Worm (Caenorhabditis elegans) whole organism, late embryonic: ENCODE data around the gene cwp-5.

Experiments
- F13H6.1 ChIP-seq: sonication (generic microtip); optimal IDR thresholded peaks from 2 replicates; lab custom pipeline; 2016; ENCODE audit warnings: missing genetic modification characterization, missing compliant biosample characterization
- ceh-45 ChIP-seq: fragments of 200-800 bp; sonication (Bioruptor generic); IDR thresholded peaks from 2 replicates; pipeline ENCODE4 v1.3.6; 2022; ENCODE audit warnings: missing genetic modification reagents, missing genetic modification characterization, missing compliant biosample characterization
- ceh-9 ChIP-seq: sonication (generic microtip); optimal IDR thresholded peaks from 2 replicates; lab custom pipeline; 2016; ENCODE audit warnings: mild to moderate bottlenecking, missing genetic modification characterization, inconsistent platforms, missing compliant biosample characterization
- dmd-4 ChIP-seq: sonication (generic microtip); optimal IDR thresholded peaks from 2 replicates; lab custom pipeline; 2016; ENCODE audit warnings: borderline replicate concordance, missing genetic modification characterization, missing compliant biosample characterization
- dve-1 ChIP-seq: sonication (generic microtip); optimal IDR thresholded peaks from 2 replicates; lab custom pipeline; 2017; ENCODE audit warnings: antibody characterized with exemption, mild to moderate bottlenecking, missing genetic modification characterization, missing compliant biosample characterization
- fkh-10 ChIP-seq: fragments of 150-350 bp; optimal IDR thresholded peaks from 2 replicates; lab custom pipeline; 2014; ENCODE audit warnings: missing biosample characterization, missing genetic modification reagents, missing genetic modification characterization
- hlh-13 ChIP-seq: fragments of 200-800 bp; sonication (Bioruptor generic); optimal IDR thresholded peaks from 2 replicates; lab custom pipeline; 2018; ENCODE audit warnings: mild to moderate bottlenecking, missing genetic modification characterization, missing compliant biosample characterization
- lin-11 ChIP-seq: fragments of 200-800 bp; sonication (Bioruptor generic); optimal IDR thresholded peaks from 2 replicates; lab custom pipeline; 2018; ENCODE audit warnings: mild to moderate bottlenecking, missing genetic modification characterization, missing compliant biosample characterization
- nfya-1 ChIP-seq: sonication (generic microtip); optimal IDR thresholded peaks from 2 replicates; lab custom pipeline; 2017; ENCODE audit warnings: missing genetic modification characterization, mild to moderate bottlenecking, missing compliant biosample characterization, antibody characterized with exemption, moderate library complexity
- npax-4 ChIP-seq: sonication (generic microtip); optimal IDR thresholded peaks from 2 replicates; lab custom pipeline; 2016; ENCODE audit warnings: missing genetic modification characterization, missing compliant biosample characterization
- pros-1 ChIP-seq: fragments of 150-350 bp; optimal IDR thresholded peaks from 2 replicates; lab custom pipeline; 2014; ENCODE audit warnings: missing biosample characterization, missing genetic modification reagents, missing genetic modification characterization
- tbx-7 ChIP-seq: sonication (generic microtip); optimal IDR thresholded peaks from 2 replicates; lab custom pipeline; 2016; ENCODE audit warnings: missing genotype, missing genetic modification characterization, missing compliant biosample characterization

DNA sequence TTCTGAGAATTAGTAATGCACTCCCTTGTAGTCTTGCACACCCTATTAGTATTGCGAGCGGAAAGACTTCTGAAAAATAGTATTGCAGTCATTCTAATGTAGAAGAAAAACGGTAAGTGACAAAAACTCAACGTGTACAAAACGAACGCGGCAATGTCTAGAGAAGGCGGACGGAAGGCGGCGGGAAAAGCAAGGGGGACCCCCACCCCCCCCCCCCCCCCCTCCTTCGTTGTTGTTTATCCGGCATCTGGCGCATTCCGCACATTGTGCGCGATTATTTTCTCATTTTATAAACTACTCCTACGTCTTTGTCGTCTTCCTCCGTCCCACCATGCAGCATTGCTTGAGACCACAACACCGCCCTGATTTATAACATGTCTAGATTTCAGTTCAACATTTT is 12.6 kb upstream of the cwp-5 start:
- no peak for TF ChIP-seq ceh-9 (tag; lab: Kevin White, UChicago)
- TF ChIP-seq hlh-13 = no peak
- no peak for TF ChIP-seq fkh-10 (GFP tag; lab: Kevin White, UChicago)
- TF ChIP-seq pros-1 (tag; lab: Kevin White, UChicago) = no peak
- no peak for TF ChIP-seq dmd-4
- TF ChIP-seq ceh-45 (GFP tag; lab: Robert Waterston, UW) = no peak
- TF ChIP-seq tbx-7 (tag; lab: Kevin White, UChicago) = no peak
- no peak for TF ChIP-seq lin-11 (tag; lab: Kevin White, UChicago)
- no peak for TF ChIP-seq npax-4 (tag; lab: Kevin White, UChicago)
- TF ChIP-seq nfya-1 = no peak
- TF ChIP-seq F13H6.1 (tag; lab: Kevin White, UChicago) = no peak
- no peak for TF ChIP-seq dve-1
